Fruit fly (Drosophila melanogaster): ENCODE results near the gene CG2225.

CG2225 gene

dm6 chr2L:21629149-21629813 lies 48.0 kb downstream of the CG2225 start:
- TF ChIP-seq CG6791 (GFP tag; IDR thresholded peaks at IDR 0.05; ENCODE audit: partially characterized antibody) = peak; percentile 49; the same call in 1 of the 3 replicates
- TF ChIP-seq CG12236 (GFP tag; optimal IDR thresholded peaks at IDR 0.05) = no peak
- TF ChIP-seq CG1832 (GFP tag; optimal IDR thresholded peaks at IDR 0.05) = peak; percentile 93
- peak; percentile 97 for TF ChIP-seq cg (GFP tag; optimal IDR thresholded peaks at IDR 0.05)
- TF ChIP-seq CG12769 (tag; optimal IDR thresholded peaks at IDR 0.05) = peak; percentile 39
- peak; percentile 60 for TF ChIP-seq E2f2 (GFP tag; IDR thresholded peaks at IDR 0.05)
- TF ChIP-seq ci (GFP tag; IDR thresholded peaks at IDR 0.05) = peak; percentile 50; the same call in 1 of the 3 replicates
- no peak for TF ChIP-seq dati (GFP tag; IDR thresholded peaks at IDR 0.05)
- no peak for TF ChIP-seq CG11085 (GFP tag; IDR thresholded peaks at IDR 0.05)
- TF ChIP-seq bbx (GFP tag; IDR thresholded peaks at IDR 0.05; ENCODE audit: partially characterized antibody) = peak; percentile 40
- TF ChIP-seq CG18599 (GFP tag; optimal IDR thresholded peaks at IDR 0.05) = peak; percentile 17
- no peak for TF ChIP-seq Sry-δ (GFP tag; optimal IDR thresholded peaks at IDR 0.05)
- no peak for TF ChIP-seq tup (GFP tag; optimal IDR thresholded peaks at IDR 0.05)
- TF ChIP-seq ara (GFP tag; IDR thresholded peaks at IDR 0.05) = 0 out of 2 replicates have a peak, but pooled peaks have one; percentile 5
- TF ChIP-seq da (GFP tag; optimal IDR thresholded peaks at IDR 0.05) = no peak
- TF ChIP-seq dm (GFP tag; optimal IDR thresholded peaks at IDR 0.05) = no peak
- no peak for TF ChIP-seq CG5245 (GFP tag; optimal IDR thresholded peaks at IDR 0.05)
- peak; percentile 27; the same call in 1 of the 3 replicates for TF ChIP-seq zfh1 (GFP tag; IDR thresholded peaks at IDR 0.05)
- peak; percentile 2 for TF ChIP-seq CG3838 (GFP tag; optimal IDR thresholded peaks at IDR 0.05)
- no peak for TF ChIP-seq Doc3 (GFP tag; IDR thresholded peaks at IDR 0.05; ENCODE audit: partially characterized antibody)
- no peak for TF ChIP-seq maf-S (GFP tag; optimal IDR thresholded peaks at IDR 0.05)
- TF ChIP-seq CG4282 (GFP tag; optimal IDR thresholded peaks at IDR 0.05) = peak; percentile 11
- TF ChIP-seq Dip3 (GFP tag; optimal IDR thresholded peaks at IDR 0.05) = no peak
- peak; percentile 20 for TF ChIP-seq Myb (GFP tag; optimal IDR thresholded peaks at IDR 0.05)
- TF ChIP-seq sob (GFP tag; IDR thresholded peaks at IDR 0.05) = peak; percentile 47; the same call in 1 of the 2 replicates
- peak; percentile 58; the same call in 1 of the 2 replicates for TF ChIP-seq vvl (GFP tag; IDR thresholded peaks at IDR 0.05)
- peak; percentile 94 for TF ChIP-seq rib (GFP tag; IDR thresholded peaks at IDR 0.05)
- TF ChIP-seq Rfx (GFP tag; IDR thresholded peaks at IDR 0.05) = peak; percentile 47; the same call in 1 of the 2 replicates
- TF ChIP-seq Stat92E (GFP tag; optimal IDR thresholded peaks at IDR 0.05) = peak in 1 of 3 experiments; percentile 54
- TF ChIP-seq pb (GFP tag; optimal IDR thresholded peaks at IDR 0.05) = no peak
- TF ChIP-seq mld (GFP tag; IDR thresholded peaks at IDR 0.05; ENCODE audit: partially characterized antibody) = peak; percentile 8; the same call in 1 of the 3 replicates
- no peak for TF ChIP-seq CG8290 (GFP tag; optimal IDR thresholded peaks at IDR 0.05)
- TF ChIP-seq CG8290 (tag; optimal IDR thresholded peaks at IDR 0.05) = peak in 1 of 2 experiments; percentile 73
- TF ChIP-seq exex (tag; optimal IDR thresholded peaks at IDR 0.05) = no peak
- TF ChIP-seq CG1233 (GFP tag; optimal IDR thresholded peaks at IDR 0.05) = no peak
- TF ChIP-seq CG32767 (GFP tag; IDR thresholded peaks at IDR 0.05) = peak; percentile 94
- 0 out of 3 replicates have a peak, but pooled peaks have one; percentile 53 for TF ChIP-seq z (GFP tag; IDR thresholded peaks at IDR 0.05)
- peak; percentile 40 for TF ChIP-seq NK7.1 (GFP tag; optimal IDR thresholded peaks at IDR 0.05)
- TF ChIP-seq luna (GFP tag; optimal IDR thresholded peaks at IDR 0.05) = no peak
- TF ChIP-seq abd-A (tag; optimal IDR thresholded peaks at IDR 0.05) = peak; percentile 69
- peak; percentile 64 for TF ChIP-seq mirr (GFP tag; optimal IDR thresholded peaks at IDR 0.05)
- TF ChIP-seq HHEX (GFP tag; optimal IDR thresholded peaks at IDR 0.05) = no peak
- no peak for TF ChIP-seq trh (GFP tag; optimal IDR thresholded peaks at IDR 0.05)
- peak; percentile 97 for TF ChIP-seq CG10321 (GFP tag; IDR thresholded peaks at IDR 0.05)
- peak; percentile 10; the same call in 1 of the 2 replicates for TF ChIP-seq MBD-R2 (GFP tag; IDR thresholded peaks at IDR 0.05)
- peak; percentile 19 for TF ChIP-seq Nf-YB (GFP tag; optimal IDR thresholded peaks at IDR 0.05)
- TF ChIP-seq CG4707 (GFP tag; optimal IDR thresholded peaks at IDR 0.05) = no peak
- TF ChIP-seq Opbp (GFP tag; IDR thresholded peaks at IDR 0.05; ENCODE audit: partially characterized antibody) = peak; percentile 51; the same call in 1 of the 3 replicates
- TF ChIP-seq Adf1 (GFP tag; IDR thresholded peaks at IDR 0.05) = peak; percentile 72

Data from whole organism, embryonic.